Fruit fly (Drosophila melanogaster): ENCODE results near the gene Usp12-46.

dm6 chr3R:22760988-22761387 lies 10.3 kb downstream of the Usp12-46 start, which contains the start of gene Nepl13:
- TF ChIP-seq psq (optimal IDR thresholded peaks at IDR 0.05) (no peak), Dll (optimal IDR thresholded peaks at IDR 0.05) (no peak), EcR (GFP tag; optimal IDR thresholded peaks at IDR 0.05) (no peak), pan (optimal IDR thresholded peaks at IDR 0.05) (no peak), CG8478 (optimal IDR thresholded peaks at IDR 0.05) (no peak)
